Worm (Caenorhabditis elegans) whole organism, mixed stage, embryonic: ENCODE data around the gene fig-1.

ENCODE experiments used
- M03D4.4 ChIP-seq: sonication (generic microtip); optimal IDR thresholded peaks from 2 replicates; lab custom pipeline; 2017; ENCODE audit warnings: mild to moderate bottlenecking, missing genetic modification characterization, missing compliant biosample characterization
- bed-3 ChIP-seq: fragments of 200-800 bp; sonication (Bioruptor generic); optimal IDR thresholded peaks from 3 replicates; lab custom pipeline; 2018; ENCODE audit warnings: mild to moderate bottlenecking, missing genetic modification characterization, moderate library complexity, missing compliant biosample characterization
- ceh-39 ChIP-seq: fragments of 150-350 bp; optimal IDR thresholded peaks from 2 replicates; lab custom pipeline; 2014; ENCODE audit warnings: missing biosample characterization, missing genetic modification characterization
- ceh-43 ChIP-seq: fragments of 200-800 bp; sonication (Bioruptor generic); optimal IDR thresholded peaks from 2 replicates; lab custom pipeline; 2018; ENCODE audit warnings: mild to moderate bottlenecking, missing genetic modification characterization, moderate library complexity, missing compliant biosample characterization
- ceh-83 ChIP-seq: fragments of 200-800 bp; sonication (Bioruptor generic); optimal IDR thresholded peaks from 2 replicates; lab custom pipeline; 2018; ENCODE audit warnings: mild to moderate bottlenecking, missing genetic modification characterization, missing compliant biosample characterization
- ces-1 ChIP-seq: fragments of 150-350 bp; optimal IDR thresholded peaks from 2 replicates; lab custom pipeline; 2014; ENCODE audit warnings: missing biosample characterization, missing genetic modification reagents, missing genetic modification characterization
- elt-3 ChIP-seq: fragments of 150-350 bp; optimal IDR thresholded peaks from 2 replicates; lab custom pipeline; 2014; ENCODE audit warnings: missing biosample characterization, missing genetic modification characterization
- flh-1 ChIP-seq: fragments of 200-800 bp; sonication (Bioruptor generic); optimal IDR thresholded peaks from 2 replicates; lab custom pipeline; 2018; ENCODE audit warnings: mild to moderate bottlenecking, missing genetic modification characterization, moderate library complexity, missing compliant biosample characterization
- ham-2 ChIP-seq: fragments of 200-800 bp; sonication (Bioruptor generic); optimal IDR thresholded peaks from 2 replicates; lab custom pipeline; 2018; ENCODE audit warnings: mild to moderate bottlenecking, missing genetic modification characterization, missing compliant biosample characterization
- hlh-1 ChIP-seq: fragments of 150-350 bp; optimal IDR thresholded peaks from 2 replicates; lab custom pipeline; 2014; ENCODE audit warnings: missing biosample characterization, missing genetic modification reagents, missing genetic modification characterization
- lin-13 ChIP-seq: fragments of 150-350 bp; optimal IDR thresholded peaks from 2 replicates; lab custom pipeline; 2014; ENCODE audit warnings: missing biosample characterization, missing genetic modification characterization
- lin-32 ChIP-seq: fragments of 200-800 bp; sonication (Bioruptor generic); optimal IDR thresholded peaks from 2 replicates; lab custom pipeline; 2018; ENCODE audit warnings: mild to moderate bottlenecking, missing genetic modification characterization, missing compliant biosample characterization
- lsy-2 ChIP-seq: fragments of 150-350 bp; optimal IDR thresholded peaks from 2 replicates; lab custom pipeline; 2014; ENCODE audit warnings: missing biosample characterization, missing genetic modification characterization
- mab-5 ChIP-seq: fragments of 150-350 bp; optimal IDR thresholded peaks from 2 replicates; lab custom pipeline; 2014; ENCODE audit warnings: missing biosample characterization, missing genetic modification characterization
- mep-1 ChIP-seq: fragments of 150-350 bp; optimal IDR thresholded peaks from 2 replicates; lab custom pipeline; 2017; ENCODE audit warnings: missing biosample characterization, missing genetic modification reagents, missing genetic modification characterization, inconsistent platforms
- nhr-12 ChIP-seq: fragments of 150-350 bp; optimal IDR thresholded peaks from 2 replicates; lab custom pipeline; 2014; ENCODE audit warnings: missing biosample characterization, missing genetic modification characterization
- nhr-2 ChIP-seq: fragments of 150-350 bp; optimal IDR thresholded peaks from 2 replicates; lab custom pipeline; 2014; ENCODE audit warnings: missing biosample characterization, missing genetic modification characterization
- nhr-237 ChIP-seq: fragments of 150-350 bp; optimal IDR thresholded peaks from 2 replicates; lab custom pipeline; 2014; ENCODE audit warnings: missing biosample characterization, missing genetic modification characterization
- nhr-28 ChIP-seq: fragments of 150-350 bp; optimal IDR thresholded peaks from 2 replicates; lab custom pipeline; 2014; ENCODE audit warnings: missing biosample characterization, missing genetic modification characterization
- pha-4 ChIP-seq: fragments of 150-350 bp; optimal IDR thresholded peaks from 2 replicates; lab custom pipeline; 2018; ENCODE audit warnings: missing biosample characterization, missing genetic modification reagents, missing genetic modification characterization
- sem-2 ChIP-seq: fragments of 200-800 bp; sonication (Bioruptor generic); optimal IDR thresholded peaks from 2 replicates; lab custom pipeline; 2018; ENCODE audit warnings: mild to moderate bottlenecking, missing genetic modification characterization, missing compliant biosample characterization
- snpc-4 ChIP-seq: fragments of 150-350 bp; optimal IDR thresholded peaks from 2 replicates; lab custom pipeline; 2014; ENCODE audit warnings: missing biosample characterization, missing genetic modification characterization
- sptf-1 ChIP-seq: sonication (generic microtip); optimal IDR thresholded peaks from 2 replicates; lab custom pipeline; 2017; ENCODE audit warnings: mild to moderate bottlenecking, missing genetic modification characterization, moderate library complexity, missing compliant biosample characterization
- tbx-8 ChIP-seq: fragments of 200-800 bp; sonication (Bioruptor generic); optimal IDR thresholded peaks from 2 replicates; lab custom pipeline; 2018; ENCODE audit warnings: mild to moderate bottlenecking, missing genetic modification characterization, moderate library complexity, missing compliant biosample characterization
- unc-120 ChIP-seq: sonication (generic microtip); optimal IDR thresholded peaks from 2 replicates; lab custom pipeline; 2017; ENCODE audit warnings: missing genetic modification characterization, missing compliant biosample characterization; ENCODE audit not compliant: poor library complexity, severe bottlenecking
- unc-39 ChIP-seq: fragments of 150-350 bp; optimal IDR thresholded peaks from 2 replicates; lab custom pipeline; 2014; ENCODE audit warnings: missing biosample characterization, missing genetic modification characterization
- unc-62 ChIP-seq: fragments of 150-350 bp; optimal IDR thresholded peaks from 2 replicates; lab custom pipeline; 2014; ENCODE audit warnings: missing biosample characterization, missing genetic modification reagents, missing genetic modification characterization
- zip-8 ChIP-seq: fragments of 150-350 bp; optimal IDR thresholded peaks from 2 replicates; lab custom pipeline; 2014; ENCODE audit warnings: missing biosample characterization, missing genetic modification characterization

The fig-1 gene

ce11 chrV:11009124-11009524, 28.1 kb upstream of the fig-1 start:
- TF ChIP-seq ces-1 (GFP tag; lab: Kevin White, UChicago) (no peak), ceh-83 (GFP tag; lab: Kevin White, UChicago) (no peak), nhr-28 (tag; lab: Kevin White, UChicago) (no peak)

DNA sequence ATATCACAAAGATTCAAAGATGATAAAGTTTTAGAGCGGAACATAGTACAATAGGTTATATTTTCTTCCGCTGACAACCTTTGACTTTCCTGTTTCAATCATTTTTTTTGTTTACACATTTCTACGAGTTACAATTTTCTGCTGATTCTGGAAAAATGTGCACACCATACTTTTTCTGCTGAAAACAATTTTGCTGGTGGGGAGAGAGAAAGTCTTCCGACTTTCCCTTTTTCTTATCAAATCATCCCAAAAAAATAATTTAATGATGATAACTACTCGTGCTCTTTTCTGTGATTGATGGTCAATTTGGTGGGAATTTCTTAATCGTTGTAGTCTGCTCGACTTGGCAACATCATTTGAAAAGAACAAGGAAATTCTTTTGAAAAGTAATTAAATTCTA, 26.6 kb upstream of the fig-1 start:
- no peak for TF ChIP-seq unc-62
- TF ChIP-seq lin-13 (tag; lab: Kevin White, UChicago) = no peak
- no peak for TF ChIP-seq ham-2 (GFP tag; lab: Kevin White, UChicago)
- TF ChIP-seq zip-8 (tag; lab: Kevin White, UChicago) = no peak
- TF ChIP-seq, all 35 proteins: peak for 0

- TF ChIP-seq lin-13 (tag; lab: Kevin White, UChicago) (no peak), mab-5 (tag; lab: Kevin White, UChicago) (no peak), ham-2 (GFP tag; lab: Kevin White, UChicago) (no peak), unc-39 (tag; lab: Kevin White, UChicago) (no peak), unc-62 (no peak), tbx-8 (GFP tag; lab: Kevin White, UChicago) (no peak)
These were observed 23.1 kb upstream of the fig-1 start for ce11 chrV:11004094-11004493.

- no peak for TF ChIP-seq pha-4
- TF ChIP-seq ham-2 (GFP tag; lab: Kevin White, UChicago) = no peak
- no peak for TF ChIP-seq unc-62
- TF ChIP-seq sem-2 (GFP tag; lab: Kevin White, UChicago) = no peak
These were observed 21.4 kb upstream of the fig-1 start, which contains the start of gene F53B7.4 for ce11 chrV:11002434-11002833. Gene F53B7.4 (minus strand): TSS chrV:11002534.

ce11 chrV:11000650-11001049, 19.6 kb upstream of the fig-1 start, which contains the start of gene isy-1:
Gene isy-1 (minus strand): TSS chrV:11000699.
- TF ChIP-seq mep-1 (tag; lab: Kevin White, UChicago) (peak; percentile 54), ces-1 (GFP tag; lab: Kevin White, UChicago) (peak; percentile 86), ceh-39 (tag; lab: Kevin White, UChicago) (peak; percentile 29), elt-3 (tag; lab: Kevin White, UChicago) (no peak), lin-32 (no peak), nhr-237 (tag; lab: Kevin White, UChicago) (peak; percentile 44), lsy-2 (tag; lab: Kevin White, UChicago) (peak; percentile 66), pha-4 (peak; percentile 67), lin-13 (tag; lab: Kevin White, UChicago) (no peak), nhr-2 (tag; lab: Kevin White, UChicago) (peak; percentile 19), flh-1 (no peak)

DNA sequence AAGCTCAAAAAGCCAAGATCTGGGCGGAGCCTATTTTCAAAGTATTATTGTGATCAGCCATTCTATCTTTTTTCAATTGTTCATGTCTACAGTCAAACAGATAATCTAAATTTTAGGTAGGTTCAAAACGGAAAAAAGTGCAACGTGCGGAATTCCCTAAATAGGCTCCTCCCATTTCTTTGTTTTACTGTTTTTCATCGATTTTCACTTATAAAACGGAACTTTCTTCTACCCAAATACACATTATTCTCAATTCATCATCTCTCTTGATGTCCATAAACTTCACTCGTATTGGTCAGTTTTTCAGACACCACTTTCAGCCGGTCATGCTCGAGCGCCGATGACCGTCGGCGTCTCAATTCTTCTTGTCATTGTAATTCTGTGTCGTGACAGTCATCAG, 17.8 kb upstream of the fig-1 start, which contains the start of gene F53B7.7:
Gene F53B7.7 (plus strand): TSS at position 301 of the 400 bp plus-strand sequence.
- TF ChIP-seq nhr-12 (tag; lab: Kevin White, UChicago) = no peak
- TF ChIP-seq lin-32 = no peak
- no peak for TF ChIP-seq snpc-4
- no peak for TF ChIP-seq lin-13 (tag; lab: Kevin White, UChicago)
- no peak for TF ChIP-seq M03D4.4 (tag; lab: Kevin White, UChicago)
- TF ChIP-seq ham-2 (GFP tag; lab: Kevin White, UChicago) = no peak
- no peak for TF ChIP-seq nhr-2 (tag; lab: Kevin White, UChicago)

DNA sequence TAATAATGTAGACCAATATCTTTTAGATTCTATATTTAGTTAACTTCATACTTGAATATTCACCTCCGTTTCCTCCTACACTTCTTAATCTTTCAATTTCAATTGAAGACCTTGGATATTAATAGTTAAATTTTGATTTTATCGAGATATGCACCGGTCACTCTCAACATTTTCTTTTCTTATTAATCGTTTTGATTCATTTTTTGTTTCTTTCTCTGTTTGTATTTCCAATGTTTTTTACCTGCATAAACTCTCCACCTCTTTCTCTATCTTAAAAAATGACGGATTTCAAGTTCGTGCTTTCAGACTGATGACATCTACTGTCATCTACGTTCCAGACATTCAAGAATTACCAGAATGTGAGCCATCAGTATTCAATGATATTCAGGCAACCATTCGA, 10.8 kb upstream of the fig-1 start, which contains the start of gene frpr-9:
Gene frpr-9 (plus strand): TSS at position 301 of the 400 bp plus-strand sequence.
- TF ChIP-seq sptf-1 (no peak), elt-3 (tag; lab: Kevin White, UChicago) (no peak)

DNA sequence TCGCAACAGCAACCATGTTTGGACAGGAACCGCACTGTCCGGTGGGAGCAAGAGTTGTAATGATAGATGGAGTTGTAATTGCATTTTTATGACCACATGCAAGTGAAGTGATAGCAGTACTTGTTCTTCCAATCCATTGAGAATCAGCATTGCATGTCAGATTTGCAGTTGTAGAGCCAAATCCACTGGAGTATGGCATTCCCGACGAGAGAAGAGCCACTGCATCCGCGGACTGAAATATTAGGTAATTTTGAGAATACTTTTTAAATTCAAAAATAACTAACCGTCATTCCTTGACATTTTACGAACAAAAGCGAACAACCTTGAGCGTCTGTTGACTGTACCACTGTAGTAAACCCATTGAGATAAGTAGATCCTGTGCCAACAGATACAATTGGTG, 5.9 kb downstream of the fig-1 start:
- TF ChIP-seq elt-3 (tag; lab: Kevin White, UChicago) (no peak), nhr-12 (tag; lab: Kevin White, UChicago) (no peak), bed-3 (GFP tag; lab: Kevin White, UChicago) (no peak), nhr-2 (tag; lab: Kevin White, UChicago) (no peak), lin-13 (tag; lab: Kevin White, UChicago) (no peak), unc-120 (no peak), tbx-8 (GFP tag; lab: Kevin White, UChicago) (no peak), ceh-43 (GFP tag; lab: Kevin White, UChicago) (no peak), ceh-39 (tag; lab: Kevin White, UChicago) (no peak), lsy-2 (tag; lab: Kevin White, UChicago) (no peak), hlh-1 (tag; lab: Kevin White, UChicago) (no peak), pha-4 (no peak)
